Fruit fly (Drosophila melanogaster): ENCODE data around the gene CG13786.

The CG13786 gene

dm6 chr2L:7270270-7270669 is 17.5 kb upstream of the CG13786 start (continued):
- TF ChIP-seq CG11723 (GFP tag; optimal IDR thresholded peaks at IDR 0.05) (no peak), CG30020 (tag; optimal IDR thresholded peaks at IDR 0.05) (no peak), fd102C (GFP tag; optimal IDR thresholded peaks at IDR 0.05) (peak; percentile 10), pan (optimal IDR thresholded peaks at IDR 0.05) (no peak), pan (GFP tag; optimal IDR thresholded peaks at IDR 0.05 in 1 of 2, IDR thresholded peaks at IDR 0.05 in 1 of 2) (peak in 1 of 2 experiments; percentile 7), CG3163 (GFP tag; optimal IDR thresholded peaks at IDR 0.05) (no peak), CG9215 (GFP tag; IDR thresholded peaks at IDR 0.05) (no peak), Dip2 (GFP tag; IDR thresholded peaks at IDR 0.05) (no peak), Fer1 (GFP tag; optimal IDR thresholded peaks at IDR 0.05) (no peak), sima (GFP tag; optimal IDR thresholded peaks at IDR 0.05) (no peak), slbo (GFP tag; IDR thresholded peaks at IDR 0.05) (no peak), pzg (GFP tag; optimal IDR thresholded peaks at IDR 0.05) (no peak), so (GFP tag; IDR thresholded peaks at IDR 0.05) (no peak), CG4707 (GFP tag; optimal IDR thresholded peaks at IDR 0.05) (no peak), CHES-1-like (GFP tag; optimal IDR thresholded peaks at IDR 0.05) (no peak), Ets65A (GFP tag) (no peak), CG11085 (GFP tag; IDR thresholded peaks at IDR 0.05) (no peak), chm (GFP tag; IDR thresholded peaks at IDR 0.05) (no peak; the same call in 1 of the 2 replicates), CG11695 (GFP tag; IDR thresholded peaks at IDR 0.05) (no peak), CG17829 (tag; optimal IDR thresholded peaks at IDR 0.05) (peak; percentile 69), Adf1 (GFP tag; IDR thresholded peaks at IDR 0.05) (no peak), CG3065 (GFP tag; optimal IDR thresholded peaks at IDR 0.05) (no peak), lilli (GFP tag; optimal IDR thresholded peaks at IDR 0.05) (no peak), CG6765 (GFP tag; optimal IDR thresholded peaks at IDR 0.05) (no peak), Spps (tag; optimal IDR thresholded peaks at IDR 0.05) (peak; percentile 74), CTCF (GFP tag; optimal IDR thresholded peaks at IDR 0.05) (no peak), NfI (GFP tag; optimal IDR thresholded peaks at IDR 0.05) (no peak), Fer2 (tag; optimal IDR thresholded peaks at IDR 0.05) (no peak), Vsx1 (GFP tag; optimal IDR thresholded peaks at IDR 0.05) (no peak), CG5953 (GFP tag; IDR thresholded peaks at IDR 0.05) (no peak), CG7839 (tag; optimal IDR thresholded peaks at IDR 0.05) (peak; percentile 68), pho (GFP tag; optimal IDR thresholded peaks at IDR 0.05) (no peak), CG2129 (GFP tag; IDR thresholded peaks at IDR 0.05; ENCODE audit: partially characterized antibody) (no peak), CG31441 (GFP tag; IDR thresholded peaks at IDR 0.05) (peak; percentile 68), CG2199 (GFP tag; IDR thresholded peaks at IDR 0.05) (no peak), Bdp1 (GFP tag; optimal IDR thresholded peaks at IDR 0.05) (no peak), tup (GFP tag; optimal IDR thresholded peaks at IDR 0.05) (no peak), CG16863 (GFP tag; optimal IDR thresholded peaks at IDR 0.05) (peak; percentile 17), CG12391 (tag; optimal IDR thresholded peaks at IDR 0.05) (peak; percentile 72), amos (GFP tag; IDR thresholded peaks at IDR 0.05; ENCODE audit: partially characterized antibody) (no peak), CG17359 (tag; optimal IDR thresholded peaks at IDR 0.05) (peak; percentile 55), sc (optimal IDR thresholded peaks at IDR 0.05) (no peak), sc (GFP tag; optimal IDR thresholded peaks at IDR 0.05) (peak; percentile 27), peb (GFP tag; IDR thresholded peaks at IDR 0.05) (no peak), sqz (GFP tag; optimal IDR thresholded peaks at IDR 0.05) (peak; percentile 11), CG9727 (GFP tag; optimal IDR thresholded peaks at IDR 0.05) (peak; percentile 58), CG34422 (GFP tag; IDR thresholded peaks at IDR 0.05) (peak; percentile 23; the same call in 1 of the 3 replicates), Hsf (GFP tag; optimal IDR thresholded peaks at IDR 0.05) (peak; percentile 42), wek (GFP tag; optimal IDR thresholded peaks at IDR 0.05) (no peak), dmrt11E (tag; optimal IDR thresholded peaks at IDR 0.05) (peak; percentile 89), Hmx (GFP tag; optimal IDR thresholded peaks at IDR 0.05) (no peak), ems (GFP tag; optimal IDR thresholded peaks at IDR 0.05) (no peak), sob (GFP tag; IDR thresholded peaks at IDR 0.05) (no peak), hth (optimal IDR thresholded peaks at IDR 0.05) (no peak)
